Worm (Caenorhabditis elegans): ENCODE measurements around the gene F46B6.12.

DNA sequence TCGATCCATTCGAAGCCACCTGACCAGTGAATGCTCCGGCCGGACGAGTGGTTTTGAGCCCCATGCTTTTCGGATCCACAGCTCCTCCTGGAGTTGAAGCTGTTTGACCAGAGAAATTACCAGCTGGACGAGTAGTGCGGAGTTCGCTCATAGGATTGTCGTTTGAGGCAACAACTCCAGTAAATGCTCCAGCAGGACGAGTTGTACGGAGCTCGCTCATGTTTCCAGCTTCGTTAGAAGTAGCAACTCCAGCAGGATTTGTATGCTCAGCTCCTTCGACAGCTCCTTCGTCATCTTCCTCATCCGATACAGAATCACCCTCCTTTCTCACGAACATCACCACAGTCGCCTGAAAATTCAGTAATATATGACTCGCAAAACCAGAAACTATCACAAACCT is 22.1 kb downstream of the F46B6.12 start:
- TF ChIP-seq skn-1 (tag; optimal IDR thresholded peaks at IDR 0.05): no peak
- TF ChIP-seq tbx-2 (tag; optimal IDR thresholded peaks at IDR 0.05): no peak
- TF ChIP-seq nhr-11 (tag; optimal IDR thresholded peaks at IDR 0.05): no peak

Data from whole organism, L3 larva.